Worm (Caenorhabditis elegans): ENCODE data around the gene C50B6.9.
A peak's percentile ranks its signal among the peaks of the same experiment; 100 is the strongest.

C50B6.9 gene

ce11 chrV:13338037-13338436, 1.9 kb downstream of the C50B6.9 start:
- TF ChIP-seq sox-4 (tag; optimal IDR thresholded peaks at IDR 0.05) (no peak), unc-3 (GFP tag; conservative IDR thresholded peaks at IDR 0.05) (no peak), unc-3 (tag; optimal IDR thresholded peaks at IDR 0.05) (no peak), madf-2 (tag; optimal IDR thresholded peaks at IDR 0.05) (no peak), elt-4 (tag; optimal IDR thresholded peaks at IDR 0.05) (no peak), pqm-1 (tag; optimal IDR thresholded peaks at IDR 0.05) (no peak), odd-2 (tag; optimal IDR thresholded peaks at IDR 0.05) (no peak), hlh-30 (tag; optimal IDR thresholded peaks at IDR 0.05; ENCODE audit: insufficient read depth) (no peak), ceh-34 (tag; optimal IDR thresholded peaks at IDR 0.05) (no peak), ceh-9 (tag; optimal IDR thresholded peaks at IDR 0.05) (no peak), che-1 (tag; optimal IDR thresholded peaks at IDR 0.05) (no peak), ahr-1 (tag; optimal IDR thresholded peaks at IDR 0.05) (no peak), C38D4.7 (GFP tag; optimal IDR thresholded peaks at IDR 0.05) (no peak), pag-3 (tag; optimal IDR thresholded peaks at IDR 0.05; ENCODE audit: borderline replicate concordance) (no peak), lim-6 (tag; optimal IDR thresholded peaks at IDR 0.05) (no peak), mec-3 (tag; optimal IDR thresholded peaks at IDR 0.05; ENCODE audit: borderline replicate concordance) (no peak), ceh-19 (GFP tag; optimal IDR thresholded peaks at IDR 0.05) (no peak)

- TF ChIP-seq hlh-15 (tag; optimal IDR thresholded peaks at IDR 0.05) (no peak), unc-3 (GFP tag; conservative IDR thresholded peaks at IDR 0.05) (no peak), unc-3 (tag; optimal IDR thresholded peaks at IDR 0.05) (no peak), lin-11 (tag; optimal IDR thresholded peaks at IDR 0.05) (no peak), hlh-30 (tag; optimal IDR thresholded peaks at IDR 0.05; ENCODE audit: insufficient read depth) (no peak), ahr-1 (tag; optimal IDR thresholded peaks at IDR 0.05) (no peak), ceh-30 (tag; optimal IDR thresholded peaks at IDR 0.05) (no peak), tbx-7 (tag; optimal IDR thresholded peaks at IDR 0.05) (no peak), nhr-11 (tag; optimal IDR thresholded peaks at IDR 0.05) (no peak), ceh-48 (tag; optimal IDR thresholded peaks at IDR 0.05) (no peak), dmd-4 (tag; optimal IDR thresholded peaks at IDR 0.05; ENCODE audit: borderline replicate concordance) (no peak), hlh-13 (GFP tag; optimal IDR thresholded peaks at IDR 0.05) (no peak), F13H6.1 (tag; optimal IDR thresholded peaks at IDR 0.05) (no peak), fkh-6 (tag; optimal IDR thresholded peaks at IDR 0.05) (no peak), ceh-22 (tag; optimal IDR thresholded peaks at IDR 0.05) (no peak), fkh-10 (GFP tag; optimal IDR thresholded peaks at IDR 0.05) (no peak)
Observed at ce11 chrV:13339633-13340290, 3.6 kb downstream of the C50B6.9 start, which contains the start of the genes str-4 and lgc-48. TSS of gene str-4 (minus strand) at chrV:13339733. TSS of gene lgc-48 (plus strand) at chrV:13340240.

ce11 chrV:13342235-13342634, 6.1 kb downstream of the C50B6.9 start:
- TF ChIP-seq che-1 (tag; optimal IDR thresholded peaks at IDR 0.05), result no peak
- no peak for TF ChIP-seq sox-4 (tag; optimal IDR thresholded peaks at IDR 0.05)
- TF ChIP-seq C08G9.2 (tag; optimal IDR thresholded peaks at IDR 0.05), result no peak
- TF ChIP-seq ceh-48 (tag; optimal IDR thresholded peaks at IDR 0.05), result no peak
- no peak for TF ChIP-seq unc-55 (GFP tag; optimal IDR thresholded peaks at IDR 0.05)
- no peak for TF ChIP-seq hlh-30 (tag; optimal IDR thresholded peaks at IDR 0.05; ENCODE audit: insufficient read depth)

- TF ChIP-seq unc-55 (GFP tag; optimal IDR thresholded peaks at IDR 0.05) (peak; percentile 43), pat-9 (tag; optimal IDR thresholded peaks at IDR 0.05) (no peak), ceh-19 (GFP tag; optimal IDR thresholded peaks at IDR 0.05) (no peak), dmd-4 (tag; optimal IDR thresholded peaks at IDR 0.05; ENCODE audit: borderline replicate concordance) (no peak), K09A11.1 (tag; optimal IDR thresholded peaks at IDR 0.05; ENCODE audit: insufficient read depth) (no peak), pax-1 (tag; optimal IDR thresholded peaks at IDR 0.05) (no peak), K02D7.2 (tag; optimal IDR thresholded peaks at IDR 0.05) (no peak), lim-6 (tag; optimal IDR thresholded peaks at IDR 0.05) (no peak), unc-86 (tag; optimal IDR thresholded peaks at IDR 0.05) (no peak), ceh-18 (tag; optimal IDR thresholded peaks at IDR 0.05) (peak; percentile 32), rnt-1 (tag; optimal IDR thresholded peaks at IDR 0.05) (peak; percentile 64), ceh-45 (GFP tag; IDR thresholded peaks at IDR 0.05) (no peak)
Observed at ce11 chrV:13345867-13346328, 9.7 kb downstream of the C50B6.9 start, which contains the start of gene twk-43. TSS of gene twk-43 (plus strand) at chrV:13346278.

Data from whole organism, late embryonic.